Worm (Caenorhabditis elegans): ENCODE data around the gene T02H6.6.

The T02H6.6 gene

ce11 chrII:689749-690148, 6.2 kb downstream of the T02H6.6 start, which contains the start of gene T02H6.4:
Gene T02H6.4 (plus strand): TSS chrII:690049.
- no peak for TF ChIP-seq lin-13 (GFP tag; optimal IDR thresholded peaks at IDR 0.05)
- no peak for TF ChIP-seq pax-3 (tag; optimal IDR thresholded peaks at IDR 0.05)
- no peak for TF ChIP-seq lsy-2 (tag; optimal IDR thresholded peaks at IDR 0.05)
- no peak for TF ChIP-seq xbp-1 (tag; optimal IDR thresholded peaks at IDR 0.05)
- TF ChIP-seq elt-2 (tag; optimal IDR thresholded peaks at IDR 0.05), result no peak
- no peak for TF ChIP-seq ceh-63 (GFP tag; optimal IDR thresholded peaks at IDR 0.05)
- TF ChIP-seq ceh-88 (GFP tag; IDR thresholded peaks at IDR 0.05), result no peak
- TF ChIP-seq nhr-19 (GFP tag; conservative IDR thresholded peaks at IDR 0.05), result no peak
- TF ChIP-seq grh-1 (GFP tag; IDR thresholded peaks at IDR 0.05), result no peak
- TF ChIP-seq C04F5.9 (tag; optimal IDR thresholded peaks at IDR 0.05), result no peak
- TF ChIP-seq unc-130 (tag; optimal IDR thresholded peaks at IDR 0.05), result no peak
- TF ChIP-seq nhr-84 (tag; optimal IDR thresholded peaks at IDR 0.05), result no peak
- no peak for TF ChIP-seq pqm-1 (tag; optimal IDR thresholded peaks at IDR 0.05)

- TF ChIP-seq skn-1 (tag; optimal IDR thresholded peaks at IDR 0.05) (no peak), nhr-90 (tag; optimal IDR thresholded peaks at IDR 0.05; ENCODE audit: poor library complexity) (no peak), ama-1 (optimal IDR thresholded peaks at IDR 0.05) (no peak), pag-3 (tag; optimal IDR thresholded peaks at IDR 0.05; ENCODE audit: borderline replicate concordance, insufficient read depth) (no peak), F16B12.6 (tag; optimal IDR thresholded peaks at IDR 0.05) (no peak), ces-1 (GFP tag; optimal IDR thresholded peaks at IDR 0.05) (no peak), zag-1 (tag; optimal IDR thresholded peaks at IDR 0.05) (no peak), rnt-1 (tag; optimal IDR thresholded peaks at IDR 0.05) (no peak), C16A3.4 (tag; optimal IDR thresholded peaks at IDR 0.05) (no peak), sptf-1 (tag; optimal IDR thresholded peaks at IDR 0.05) (no peak), mdl-1 (tag; optimal IDR thresholded peaks at IDR 0.05) (no peak), sup-37 (GFP tag; optimal IDR thresholded peaks at IDR 0.05) (no peak), fkh-10 (GFP tag; optimal IDR thresholded peaks at IDR 0.05) (no peak), nhr-84 (tag; optimal IDR thresholded peaks at IDR 0.05) (no peak), nhr-76 (tag; optimal IDR thresholded peaks at IDR 0.05) (no peak), unc-98 (GFP tag; IDR thresholded peaks at IDR 0.05) (no peak), C04F5.9 (tag; optimal IDR thresholded peaks at IDR 0.05) (no peak), ztf-4 (tag; optimal IDR thresholded peaks at IDR 0.05) (no peak), lin-14 (GFP tag; optimal IDR thresholded peaks at IDR 0.05) (no peak), sox-4 (tag; optimal IDR thresholded peaks at IDR 0.05) (no peak)
These were observed 8.0 kb downstream of the T02H6.6 start, which contains the start of gene T02H6.3 for ce11 chrII:691550-691949. Gene T02H6.3 (plus strand): TSS chrII:691850.

ce11 chrII:695079-695478, 11.5 kb downstream of the T02H6.6 start:
- peak; percentile 39; the same call in 1 of the 2 replicates for TF ChIP-seq grh-1 (GFP tag; IDR thresholded peaks at IDR 0.05)
- TF ChIP-seq unc-98 (GFP tag; IDR thresholded peaks at IDR 0.05), result peak; percentile 13; the same call in 1 of the 2 replicates
- peak; percentile 61; the same call in 1 of the 2 replicates for TF ChIP-seq ets-5 (GFP tag; IDR thresholded peaks at IDR 0.05)

ce11 chrII:701025-701370, 17.4 kb downstream of the T02H6.6 start, which contains the start of gene T02H6.11:
Gene T02H6.11 (minus strand): TSS chrII:701125.
- no peak for TF ChIP-seq snpc-4 (tag; optimal IDR thresholded peaks at IDR 0.05)
- no peak for TF ChIP-seq ets-5 (GFP tag; IDR thresholded peaks at IDR 0.05)
- TF ChIP-seq ceh-88 (GFP tag; IDR thresholded peaks at IDR 0.05), result no peak
- TF ChIP-seq ces-1 (GFP tag; optimal IDR thresholded peaks at IDR 0.05), result no peak
- no peak for TF ChIP-seq xbp-1 (tag; optimal IDR thresholded peaks at IDR 0.05)
- no peak for TF ChIP-seq mef-2 (tag; optimal IDR thresholded peaks at IDR 0.05)
- no peak for TF ChIP-seq hlh-17 (GFP tag; optimal IDR thresholded peaks at IDR 0.05; ENCODE audit: borderline replicate concordance)
- no peak for TF ChIP-seq alr-1 (tag; optimal IDR thresholded peaks at IDR 0.05; ENCODE audit: borderline replicate concordance)
- TF ChIP-seq snu-23 (GFP tag; optimal IDR thresholded peaks at IDR 0.05), result no peak
- no peak for TF ChIP-seq lin-13 (GFP tag; optimal IDR thresholded peaks at IDR 0.05)
- TF ChIP-seq nhr-76 (tag; optimal IDR thresholded peaks at IDR 0.05), result no peak
- no peak for TF ChIP-seq lir-3 (tag; optimal IDR thresholded peaks at IDR 0.05; ENCODE audit: poor library complexity)
- TF ChIP-seq vab-15 (tag; optimal IDR thresholded peaks at IDR 0.05), result no peak
- no peak for TF ChIP-seq C04F5.9 (tag; optimal IDR thresholded peaks at IDR 0.05)
